Worm (Caenorhabditis elegans): ENCODE results near the gene tmem-131.

tmem-131 gene

DNA sequence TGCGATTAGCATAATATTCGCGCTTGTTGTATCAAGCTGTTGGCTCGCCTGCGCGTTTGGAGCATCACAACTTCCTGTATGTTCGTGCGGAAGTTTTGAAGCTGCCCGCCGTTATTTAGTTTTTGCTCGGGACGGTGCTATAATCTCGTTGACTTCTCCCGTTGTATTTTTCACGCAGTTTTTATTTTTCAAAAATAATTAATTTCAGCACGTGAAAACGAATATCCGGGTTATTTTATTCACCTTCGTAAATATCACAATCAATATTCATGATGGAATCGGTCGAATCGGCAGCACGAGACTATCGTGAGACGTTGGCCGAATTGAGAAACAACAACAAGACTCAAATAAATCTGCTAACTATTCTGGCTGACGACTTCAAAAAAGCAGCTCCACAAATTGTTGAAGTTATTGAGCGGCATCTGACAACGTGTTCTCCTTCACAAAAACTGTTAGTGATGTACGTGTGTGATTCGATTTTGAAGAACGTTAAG, 27.2 kb upstream of the tmem-131 start (continued):
- TF ChIP-seq Y75B8A.6 (GFP tag; IDR thresholded peaks at IDR 0.05) (peak; percentile 79; the same call in 1 of the 2 replicates), dmd-6 (GFP tag; IDR thresholded peaks at IDR 0.05) (peak; percentile 49), set-16 (GFP tag; IDR thresholded peaks at IDR 0.05) (no peak), gei-8 (GFP tag; optimal IDR thresholded peaks at IDR 0.05) (no peak), mxl-2 (GFP tag; conservative IDR thresholded peaks at IDR 0.05) (no peak), fos-1 (tag; optimal IDR thresholded peaks at IDR 0.05) (no peak), ces-1 (GFP tag; optimal IDR thresholded peaks at IDR 0.05) (no peak), jun-1 (tag; optimal IDR thresholded peaks at IDR 0.05) (peak; percentile 8), lsy-2 (tag; optimal IDR thresholded peaks at IDR 0.05) (peak in 1 of 2 experiments; percentile 55), lim-7 (GFP tag; IDR thresholded peaks at IDR 0.05) (no peak), nhr-111 (GFP tag; optimal IDR thresholded peaks at IDR 0.05) (no peak), Y105C5A.15 (GFP tag; IDR thresholded peaks at IDR 0.05) (no peak), attf-4 (tag; optimal IDR thresholded peaks at IDR 0.05) (no peak), ztf-7 (tag; optimal IDR thresholded peaks at IDR 0.05) (no peak), snpc-1.2 (GFP tag; IDR thresholded peaks at IDR 0.05) (peak; percentile 41; the same call in 1 of the 2 replicates), tra-1 (GFP tag; IDR thresholded peaks at IDR 0.05) (0 out of 2 replicates have a peak, but pooled peaks have one; percentile 13), spr-3 (GFP tag; optimal IDR thresholded peaks at IDR 0.05) (no peak), ama-1 (optimal IDR thresholded peaks at IDR 0.05) (peak; percentile 80), madf-5 (GFP tag; IDR thresholded peaks at IDR 0.05) (no peak), lin-39 (tag; optimal IDR thresholded peaks at IDR 0.05) (no peak), dmd-8 (GFP tag; IDR thresholded peaks at IDR 0.05) (no peak), nhr-48 (tag; optimal IDR thresholded peaks at IDR 0.05) (no peak), vab-7 (GFP tag; IDR thresholded peaks at IDR 0.05) (no peak; the same call in 1 of the 2 replicates), nhr-41 (GFP tag; IDR thresholded peaks at IDR 0.05) (no peak), php-3 (GFP tag; IDR thresholded peaks at IDR 0.05) (0 out of 2 replicates have a peak, but pooled peaks have one; percentile 11), saeg-2 (GFP tag; IDR thresholded peaks at IDR 0.05) (no peak), zfp-3 (GFP tag; conservative IDR thresholded peaks at IDR 0.05) (peak; percentile 82), nhr-76 (tag; optimal IDR thresholded peaks at IDR 0.05) (no peak), dmd-9 (GFP tag; IDR thresholded peaks at IDR 0.05) (no peak), lin-15B (tag; optimal IDR thresholded peaks at IDR 0.05) (no peak), sdz-12 (GFP tag; optimal IDR thresholded peaks at IDR 0.05) (peak; percentile 41), pqm-1 (tag; optimal IDR thresholded peaks at IDR 0.05) (no peak), fkh-10 (GFP tag; optimal IDR thresholded peaks at IDR 0.05) (no peak), dve-1 (tag; optimal IDR thresholded peaks at IDR 0.05; ENCODE audit: insufficient read depth) (peak; percentile 27), ZK546.5 (tag; optimal IDR thresholded peaks at IDR 0.05) (no peak), mep-1 (tag; optimal IDR thresholded peaks at IDR 0.05) (peak; percentile 53), ztf-11 (tag; optimal IDR thresholded peaks at IDR 0.05) (no peak), mxl-3 (GFP tag; optimal IDR thresholded peaks at IDR 0.05) (no peak), hlh-30 (tag; optimal IDR thresholded peaks at IDR 0.05; ENCODE audit: insufficient read depth) (no peak), mdl-1 (tag; optimal IDR thresholded peaks at IDR 0.05) (no peak), nhr-11 (tag; optimal IDR thresholded peaks at IDR 0.05) (no peak), aha-1 (tag) (peak; percentile 80), unc-62 (GFP tag; optimal IDR thresholded peaks at IDR 0.05 in 1 of 2) (no peak), unc-62 (tag; optimal IDR thresholded peaks at IDR 0.05) (no peak), madf-9 (GFP tag; conservative IDR thresholded peaks at IDR 0.05) (peak; percentile 65), daf-19 (GFP tag; conservative IDR thresholded peaks at IDR 0.05) (no peak), daf-16 (GFP tag; optimal IDR thresholded peaks at IDR 0.05) (no peak), daf-16 (tag; optimal IDR thresholded peaks at IDR 0.05) (no peak), ceh-20 (GFP tag; IDR thresholded peaks at IDR 0.05) (peak; percentile 20; the same call in 1 of the 2 replicates), zfp-2 (tag; optimal IDR thresholded peaks at IDR 0.05) (no peak), nhr-42 (GFP tag; IDR thresholded peaks at IDR 0.05) (no peak), nhr-77 (tag; optimal IDR thresholded peaks at IDR 0.05) (no peak), lir-3 (tag; optimal IDR thresholded peaks at IDR 0.05) (no peak)
